Fruit fly (Drosophila melanogaster) whole organism, embryonic: Measurements from ENCODE around the gene CG42489.

ENCODE experiments used
- Atf3 ChIP-seq: fragments of 200-800 bp; sonication (Bioruptor generic); optimal IDR thresholded peaks from 3 replicates; lab custom pipeline; 2016; ENCODE audit warnings: missing biosample characterization, missing genetic modification characterization
- BEAF-32 ChIP-seq: fragments of 200-800 bp; sonication (Bioruptor generic); optimal IDR thresholded peaks from 3 replicates; lab custom pipeline; 2017; ENCODE audit warnings: missing biosample characterization, missing genetic modification characterization, mild to moderate bottlenecking, moderate library complexity, missing genetic modification reagents
- CG10321 ChIP-seq: fragments of 200-800 bp; sonication (Bioruptor generic); IDR thresholded peaks from 2 replicates; pipeline ENCODE4 v1.3.6; 2022; ENCODE audit warnings: missing biosample characterization, missing genetic modification characterization
- CG10462 ChIP-seq: fragments of 200-800 bp; sonication (Bioruptor generic); optimal IDR thresholded peaks from 2 replicates; lab custom pipeline; 2016; ENCODE audit warnings: missing biosample characterization, missing genetic modification characterization
- CG10959 ChIP-seq: fragments of 200-800 bp; sonication (Bioruptor generic); IDR thresholded peaks from 2 replicates; pipeline ENCODE4 v1.3.6; 2022; ENCODE audit warnings: missing biosample characterization, missing genetic modification characterization
- CG11696 ChIP-seq: fragments of 200-800 bp; sonication (Bioruptor generic); IDR thresholded peaks from 2 replicates; pipeline ENCODE4 v1.3.6; 2022; ENCODE audit warnings: missing biosample characterization, missing genetic modification characterization
- CG12299 ChIP-seq: fragments of 200-800 bp; sonication (Bioruptor generic); optimal IDR thresholded peaks from 2 replicates; lab custom pipeline; 2018; ENCODE audit warnings: missing biosample characterization, mild to moderate bottlenecking, missing genetic modification characterization
- CG12744 ChIP-seq: fragments of 200-800 bp; sonication (Bioruptor generic); optimal IDR thresholded peaks from 2 replicates; lab custom pipeline; 2016; ENCODE audit warnings: missing biosample characterization, missing genetic modification characterization
- CG13424 ChIP-seq: fragments of 200-800 bp; sonication (Bioruptor generic); optimal IDR thresholded peaks from 2 replicates; lab custom pipeline; 2019; ENCODE audit warnings: missing biosample characterization, mild to moderate bottlenecking, missing genetic modification characterization, moderate library complexity
- CG13624 ChIP-seq: fragments of 200-800 bp; sonication (Bioruptor generic); optimal IDR thresholded peaks from 2 replicates; lab custom pipeline; 2016; ENCODE audit warnings: missing biosample characterization, missing genetic modification characterization
- CG15514 ChIP-seq: fragments of 200-800 bp; sonication (Bioruptor generic); optimal IDR thresholded peaks from 3 replicates; lab custom pipeline; 2017; ENCODE audit warnings: missing biosample characterization, missing genetic modification characterization, mild to moderate bottlenecking, moderate library complexity, missing genetic modification reagents
- CG16813 ChIP-seq: fragments of 200-800 bp; sonication (Bioruptor generic); IDR thresholded peaks from 3 replicates; pipeline ENCODE4 v1.3.6; 2022; ENCODE audit warnings: missing biosample characterization, missing genetic modification characterization; ENCODE audit not compliant: partially characterized antibody
- CG17829 ChIP-seq: fragments of 200-800 bp; optimal IDR thresholded peaks from 2 replicates; lab custom pipeline; 2019; ENCODE audit warnings: missing biosample characterization, mild to moderate bottlenecking, missing genetic modification characterization, moderate library complexity
- CG2199 ChIP-seq: fragments of 200-800 bp; sonication (Bioruptor generic); IDR thresholded peaks from 3 replicates; pipeline ENCODE4 v1.3.6; 2022; ENCODE audit warnings: missing biosample characterization, missing genetic modification characterization
- CG2202 ChIP-seq: fragments of 200-800 bp; sonication (Bioruptor generic); optimal IDR thresholded peaks from 2 replicates; lab custom pipeline; 2018; ENCODE audit warnings: missing biosample characterization, mild to moderate bottlenecking, missing genetic modification characterization
- CG3065 ChIP-seq: fragments of 200-800 bp; sonication (Bioruptor generic); optimal IDR thresholded peaks from 2 replicates; lab custom pipeline; 2016; ENCODE audit warnings: missing biosample characterization, missing genetic modification characterization
- CG34376 ChIP-seq: fragments of 200-800 bp; sonication (Bioruptor generic); optimal IDR thresholded peaks from 2 replicates; lab custom pipeline; 2018; ENCODE audit warnings: missing biosample characterization, mild to moderate bottlenecking, missing genetic modification characterization
- CG42726 ChIP-seq: fragments of 200-800 bp; sonication (Bioruptor generic); IDR thresholded peaks from 2 replicates; pipeline ENCODE4 v1.3.6; 2022; ENCODE audit warnings: missing biosample characterization, missing genetic modification characterization; ENCODE audit not compliant: partially characterized antibody
- CG4617 ChIP-seq: fragments of 200-800 bp; sonication (Bioruptor generic); optimal IDR thresholded peaks from 3 replicates; lab custom pipeline; 2016; ENCODE audit warnings: missing biosample characterization, missing genetic modification characterization, borderline replicate concordance
- Dek ChIP-seq: fragments of 200-800 bp; sonication (Bioruptor generic); optimal IDR thresholded peaks from 3 replicates; lab custom pipeline; 2019; ENCODE audit warnings: missing biosample characterization, mild to moderate bottlenecking, missing genetic modification characterization, moderate library complexity
- Doc2 ChIP-seq: fragments of 200-800 bp; sonication (Bioruptor generic); IDR thresholded peaks from 2 replicates; pipeline ENCODE4 v1.3.6; 2022; ENCODE audit warnings: missing biosample characterization, missing genetic modification characterization
- Eip74EF ChIP-seq, 2 experiments: fragments of 200-800 bp in 1 of 2; fragments of >200 bp in 1 of 2; sonication (Bioruptor generic) in 1 of 2; optimal IDR thresholded peaks; 2 replicates each; lab custom pipeline; 2017 to 2019; ENCODE audit warnings: missing biosample characterization in 2 of 2, missing genetic modification characterization in 2 of 2, mild to moderate bottlenecking in 1 of 2, moderate library complexity in 1 of 2
- GATAe ChIP-seq: fragments of 200-800 bp; sonication (Bioruptor generic); conservative IDR thresholded peaks from 2 replicates; pipeline ENCODE4 v1.3.6; 2022; ENCODE audit warnings: missing biosample characterization, missing genetic modification characterization
- HLH3B ChIP-seq: fragments of 200-800 bp; sonication (Bioruptor generic); IDR thresholded peaks from 2 replicates; pipeline ENCODE4 v1.3.6; 2022; ENCODE audit warnings: missing biosample characterization, missing genetic modification characterization
- MBD-R2 ChIP-seq: fragments of 200-800 bp; sonication (Bioruptor generic); IDR thresholded peaks from 2 replicates; pipeline ENCODE4 v1.3.6; 2022; ENCODE audit warnings: missing biosample characterization, missing genetic modification characterization
- MESR4 ChIP-seq: fragments of 200-800 bp; sonication (Bioruptor generic); optimal IDR thresholded peaks from 2 replicates; lab custom pipeline; 2018; ENCODE audit warnings: missing biosample characterization, mild to moderate bottlenecking, missing genetic modification characterization, moderate library complexity
- MTF-1 ChIP-seq: fragments of 200-800 bp; sonication (Bioruptor generic); optimal IDR thresholded peaks from 2 replicates; lab custom pipeline; 2018; ENCODE audit warnings: missing biosample characterization, mild to moderate bottlenecking, missing genetic modification characterization, borderline replicate concordance
- NC2β ChIP-seq: fragments of 200-800 bp; sonication (Bioruptor generic); optimal IDR thresholded peaks from 2 replicates; lab custom pipeline; 2016; ENCODE audit warnings: missing biosample characterization, missing genetic modification characterization
- Nf-YA ChIP-seq: fragments of 200-800 bp; sonication (Bioruptor generic); IDR thresholded peaks from 2 replicates; pipeline ENCODE4 v1.3.6; 2022; ENCODE audit warnings: missing biosample characterization, missing genetic modification characterization
- Poxn ChIP-seq: fragments of 200-800 bp; sonication (Bioruptor generic); IDR thresholded peaks from 2 replicates; pipeline ENCODE4 v1.3.6; 2022; ENCODE audit warnings: missing biosample characterization, missing genetic modification characterization
- Rfx ChIP-seq: fragments of 200-800 bp; sonication (Bioruptor generic); IDR thresholded peaks from 2 replicates; pipeline ENCODE4 v1.3.6; 2022; ENCODE audit warnings: missing biosample characterization, missing genetic modification characterization
- Stat92E ChIP-seq, 3 experiments: fragments of >200 bp in 2 of 3; fragments of 200-800 bp in 1 of 3; sonication (Bioruptor generic) in 1 of 3; optimal IDR thresholded peaks; 2 replicates each; lab custom pipeline; 2017 to 2019; ENCODE audit warnings: missing biosample characterization in 3 of 3, missing genetic modification characterization in 3 of 3, mild to moderate bottlenecking in 1 of 3, moderate library complexity in 1 of 3
- ash1 ChIP-seq: fragments of 200-800 bp; sonication (Bioruptor generic); optimal IDR thresholded peaks from 2 replicates; lab custom pipeline; 2018; ENCODE audit warnings: missing biosample characterization, mild to moderate bottlenecking, missing genetic modification characterization
- bab2 ChIP-seq: fragments of 200-800 bp; sonication (Bioruptor generic); optimal IDR thresholded peaks from 2 replicates; lab custom pipeline; 2016; ENCODE audit warnings: missing biosample characterization, missing genetic modification characterization
- ci ChIP-seq: fragments of 200-800 bp; sonication (Bioruptor generic); IDR thresholded peaks from 3 replicates; pipeline ENCODE4 v1.3.6; 2022; ENCODE audit warnings: missing biosample characterization, missing genetic modification characterization
- dan ChIP-seq: fragments of 200-800 bp; sonication (Bioruptor generic); IDR thresholded peaks from 2 replicates; pipeline ENCODE4 v1.3.6; 2022; ENCODE audit warnings: missing biosample characterization, missing genetic modification characterization
- danr ChIP-seq: fragments of 200-800 bp; sonication (Bioruptor generic); IDR thresholded peaks from 2 replicates; pipeline ENCODE4 v1.3.6; 2022; ENCODE audit warnings: missing biosample characterization, missing genetic modification characterization
- eyg ChIP-seq: fragments of 200-800 bp; sonication (Bioruptor generic); optimal IDR thresholded peaks from 3 replicates; lab custom pipeline; 2016; ENCODE audit warnings: missing biosample characterization, missing genetic modification characterization
- insv ChIP-seq, 2 experiments: fragments of 200-800 bp; sonication (Bioruptor generic); optimal IDR thresholded peaks; 3 replicates each; lab custom pipeline; 2016 to 2018; ENCODE audit warnings: missing biosample characterization in 2 of 2, missing genetic modification characterization in 2 of 2
- nerfin-2 ChIP-seq: fragments of 200-800 bp; sonication (Bioruptor generic); IDR thresholded peaks from 2 replicates; pipeline ENCODE4 v1.3.6; 2022; ENCODE audit warnings: missing biosample characterization, missing genetic modification characterization; ENCODE audit not compliant: partially characterized antibody
- odd ChIP-seq: fragments of 200-800 bp; sonication (Bioruptor generic); optimal IDR thresholded peaks from 2 replicates; lab custom pipeline; 2017; ENCODE audit warnings: missing biosample characterization, mild to moderate bottlenecking, missing genetic modification characterization
- org-1 ChIP-seq: fragments of 200-800 bp; sonication (Bioruptor generic); optimal IDR thresholded peaks from 2 replicates; lab custom pipeline; 2017; ENCODE audit warnings: missing biosample characterization, missing genetic modification characterization
- sna ChIP-seq: fragments of 200-800 bp; sonication (Bioruptor generic); IDR thresholded peaks from 2 replicates; pipeline ENCODE4 v1.3.6; 2022; ENCODE audit warnings: missing biosample characterization, missing genetic modification characterization; ENCODE audit not compliant: partially characterized antibody
- sqz ChIP-seq: fragments of 200-800 bp; sonication (Bioruptor generic); optimal IDR thresholded peaks from 3 replicates; lab custom pipeline; 2018; ENCODE audit warnings: missing biosample characterization, mild to moderate bottlenecking, missing genetic modification characterization
- sug ChIP-seq: fragments of 200-800 bp; optimal IDR thresholded peaks from 2 replicates; lab custom pipeline; 2019; ENCODE audit warnings: missing biosample characterization, mild to moderate bottlenecking, missing genetic modification characterization, moderate library complexity
- tio ChIP-seq: fragments of 200-800 bp; sonication (Bioruptor generic); optimal IDR thresholded peaks from 2 replicates; lab custom pipeline; 2017; ENCODE audit warnings: missing biosample characterization, missing genetic modification characterization, inconsistent platforms
- tx ChIP-seq: fragments of 200-800 bp; sonication (Bioruptor generic); optimal IDR thresholded peaks from 2 replicates; lab custom pipeline; 2016; ENCODE audit warnings: missing biosample characterization, missing genetic modification characterization
- z ChIP-seq: fragments of 200-800 bp; sonication (Bioruptor generic); IDR thresholded peaks from 3 replicates; pipeline ENCODE4 v1.3.6; 2022; ENCODE audit warnings: missing biosample characterization, missing genetic modification characterization

Gene CG42489

dm6 chr3R:8659200-8659897 lies 4.8 kb upstream of the CG42489 start (continued):
- TF ChIP-seq CG42726 (no peak), sqz (GFP tag; lab: Kevin White, UChicago) (peak; percentile 78), Atf3 (no peak), insv (GFP tag; optimal IDR thresholded peaks at IDR 0.05; lab: Kevin White, UChicago) (peak in 1 of 2 experiments; percentile 72), Poxn (GFP tag; lab: Robert Waterston, UW) (no peak), tio (GFP tag; lab: Kevin White, UChicago) (no peak), NC2β (GFP tag; lab: Kevin White, UChicago) (peak; percentile 41), MESR4 (GFP tag; lab: Kevin White, UChicago) (peak; percentile 33), CG11696 (no peak)

DNA sequence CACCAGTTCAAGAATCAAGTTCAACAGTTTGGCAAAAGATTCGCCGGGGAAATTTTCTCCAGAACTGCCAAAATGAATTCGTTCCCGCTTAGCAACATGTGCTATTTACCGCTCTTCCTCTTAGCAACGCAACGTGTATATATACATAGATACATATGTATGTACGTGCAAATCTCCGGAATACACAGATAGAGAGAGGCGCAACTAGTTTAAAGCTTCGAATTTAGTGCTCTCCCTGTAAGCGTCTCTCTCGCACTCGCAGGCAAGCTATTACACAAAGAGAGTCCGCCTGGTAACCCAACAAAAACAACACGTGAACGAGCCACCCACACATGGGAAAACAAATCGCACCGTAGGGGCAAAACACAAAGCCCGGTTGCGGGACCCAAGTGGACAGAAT lies 4.1 kb upstream of the CG42489 start:
- TF ChIP-seq CG13424 (tag; lab: Kevin White, UChicago) (no peak), Stat92E (GFP tag; optimal IDR thresholded peaks at IDR 0.05; lab: Kevin White, UChicago) (no peak), sna (no peak), Doc2 (GFP tag; lab: Robert Waterston, UW) (no peak), Dek (tag; lab: Kevin White, UChicago) (no peak), CG16813 (GFP tag; lab: Robert Waterston, UW) (0 out of 3 replicates have a peak, but pooled peaks have one; percentile 7), CG12744 (GFP tag; lab: Kevin White, UChicago) (no peak), ci (GFP tag; lab: Robert Waterston, UW) (peak; percentile 30; the same call in 1 of the 3 replicates), tx (GFP tag; lab: Kevin White, UChicago) (no peak), CG15514 (no peak), BEAF-32 (GFP tag; lab: Kevin White, UChicago) (no peak), bab2 (no peak), nerfin-2 (no peak), CG2199 (GFP tag; lab: Robert Waterston, UW) (no peak), MBD-R2 (GFP tag; lab: Robert Waterston, UW) (no peak), CG3065 (GFP tag; lab: Kevin White, UChicago) (no peak), Eip74EF (GFP tag; optimal IDR thresholded peaks at IDR 0.05; lab: Kevin White, UChicago) (no peak), CG12299 (tag; lab: Kevin White, UChicago) (no peak), Rfx (GFP tag; lab: Robert Waterston, UW) (peak; percentile 4; the same call in 1 of the 2 replicates), danr (no peak), sug (tag; lab: Kevin White, UChicago) (peak; percentile 25), GATAe (GFP tag; lab: Robert Waterston, UW) (no peak), CG10321 (GFP tag; lab: Robert Waterston, UW) (peak; percentile 13; the same call in 1 of the 2 replicates), dan (GFP tag; lab: Robert Waterston, UW) (no peak), eyg (GFP tag; lab: Kevin White, UChicago) (no peak), HLH3B (GFP tag; lab: Robert Waterston, UW) (no peak), CG34376 (GFP tag; lab: Kevin White, UChicago) (no peak), CG4617 (GFP tag; lab: Kevin White, UChicago) (no peak), org-1 (GFP tag; lab: Kevin White, UChicago) (no peak), NC2β (GFP tag; lab: Kevin White, UChicago) (no peak), CG10462 (no peak), ash1 (no peak), CG17829 (tag; lab: Kevin White, UChicago) (no peak), MTF-1 (GFP tag; lab: Kevin White, UChicago) (no peak), CG2202 (no peak), odd (GFP tag; lab: Kevin White, UChicago) (no peak), z (GFP tag; lab: Robert Waterston, UW) (no peak), CG13624 (no peak), Nf-YA (GFP tag; lab: Robert Waterston, UW) (no peak), CG10959 (GFP tag; lab: Robert Waterston, UW) (no peak)
